Fruit fly (Drosophila melanogaster) whole organism: ENCODE measurements around the gene Rai1.

Experiments
- CG8478 ChIP-seq: fragments of >200 bp; optimal IDR thresholded peaks from 2 replicates; lab custom pipeline; 2018; ENCODE audit warnings: inconsistent platforms
- Dll ChIP-seq: fragments of >200 bp; optimal IDR thresholded peaks from 2 replicates; lab custom pipeline; 2017
- EcR ChIP-seq, 2 experiments: fragments of >200 bp; optimal IDR thresholded peaks; 2 replicates each; lab custom pipeline; 2017; ENCODE audit warnings: missing biosample characterization in 2 of 2, missing genetic modification characterization in 2 of 2, missing genetic modification reagents in 2 of 2
- pan ChIP-seq: fragments of >200 bp; optimal IDR thresholded peaks from 2 replicates; lab custom pipeline; 2017
- psq ChIP-seq: fragments of >200 bp; optimal IDR thresholded peaks from 2 replicates; lab custom pipeline; 2017
- usp ChIP-seq: fragments of >200 bp; optimal IDR thresholded peaks from 2 replicates; lab custom pipeline; 2017; ENCODE audit warnings: missing biosample characterization, missing genetic modification characterization, mixed read lengths

The Rai1 gene

DNA sequence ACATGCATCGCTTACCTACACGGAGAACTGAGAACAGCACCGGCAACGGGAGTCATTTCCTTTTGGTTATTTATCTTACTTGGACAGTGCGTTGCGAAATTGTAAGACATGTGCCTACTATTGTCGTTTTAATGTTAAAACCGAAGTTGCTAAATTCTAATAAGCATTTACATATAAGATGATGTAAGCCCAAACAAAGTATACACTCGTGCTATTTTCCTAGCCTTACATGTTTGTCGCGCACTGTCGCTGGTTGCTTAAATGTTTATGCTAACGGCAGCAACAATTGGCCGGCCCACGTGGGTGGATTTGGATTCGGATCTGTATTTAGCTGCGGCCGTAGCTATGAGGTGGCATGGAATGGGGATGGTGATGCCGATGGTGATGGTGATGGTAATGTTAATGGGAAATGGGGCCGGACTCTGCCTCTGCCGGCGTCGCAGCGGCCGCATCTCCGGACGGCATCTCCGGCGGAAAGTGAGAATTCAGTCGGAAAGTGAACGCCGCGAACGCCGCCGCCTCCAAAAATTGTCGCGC lies 8.1 kb upstream of the Rai1 start, which contains the start of gene CG4829:
CG4829 (plus strand) TSS at position 487 of the 537 bp plus-strand sequence.
- TF ChIP-seq EcR (GFP tag; optimal IDR thresholded peaks at IDR 0.05; lab: Kevin White, UChicago) (no peak), usp (GFP tag; lab: Kevin White, UChicago) (no peak), Dll (lab: Kevin White, UChicago) (no peak), CG8478 (lab: Kevin White, UChicago) (no peak), pan (lab: Kevin White, UChicago) (no peak)

DNA sequence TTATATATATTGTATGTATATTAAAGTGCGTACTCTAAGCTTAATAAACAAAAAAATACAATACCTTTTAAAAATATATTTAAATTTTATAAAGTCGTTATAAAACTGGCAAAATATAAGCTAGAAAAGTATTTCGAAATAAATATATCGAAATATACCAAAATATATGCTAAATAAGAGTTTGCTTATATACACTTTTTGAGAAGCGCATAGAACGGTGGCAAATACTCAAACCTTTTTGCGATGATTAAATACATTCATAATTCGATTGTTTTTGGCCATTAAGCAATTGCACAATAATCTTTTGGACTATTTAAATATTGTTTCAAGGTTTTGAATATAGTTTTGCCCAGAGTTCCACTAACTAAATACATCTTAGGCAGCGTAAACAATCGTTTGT lies 5.9 kb upstream of the Rai1 start:
- TF ChIP-seq usp (GFP tag; lab: Kevin White, UChicago) (no peak), EcR (GFP tag; optimal IDR thresholded peaks at IDR 0.05; lab: Kevin White, UChicago) (no peak), psq (lab: Kevin White, UChicago) (no peak), CG8478 (lab: Kevin White, UChicago) (no peak), Dll (lab: Kevin White, UChicago) (no peak), pan (lab: Kevin White, UChicago) (no peak)

- TF ChIP-seq psq (lab: Kevin White, UChicago), result no peak
- TF ChIP-seq usp (GFP tag; lab: Kevin White, UChicago), result no peak
- no peak for TF ChIP-seq Dll (lab: Kevin White, UChicago)
- no peak for TF ChIP-seq EcR (GFP tag; optimal IDR thresholded peaks at IDR 0.05; lab: Kevin White, UChicago)
- no peak for TF ChIP-seq CG8478 (lab: Kevin White, UChicago)
- no peak for TF ChIP-seq pan (lab: Kevin White, UChicago)
These were observed 5.5 kb upstream of the Rai1 start for dm6 chrX:16808654-16809053.

DNA sequence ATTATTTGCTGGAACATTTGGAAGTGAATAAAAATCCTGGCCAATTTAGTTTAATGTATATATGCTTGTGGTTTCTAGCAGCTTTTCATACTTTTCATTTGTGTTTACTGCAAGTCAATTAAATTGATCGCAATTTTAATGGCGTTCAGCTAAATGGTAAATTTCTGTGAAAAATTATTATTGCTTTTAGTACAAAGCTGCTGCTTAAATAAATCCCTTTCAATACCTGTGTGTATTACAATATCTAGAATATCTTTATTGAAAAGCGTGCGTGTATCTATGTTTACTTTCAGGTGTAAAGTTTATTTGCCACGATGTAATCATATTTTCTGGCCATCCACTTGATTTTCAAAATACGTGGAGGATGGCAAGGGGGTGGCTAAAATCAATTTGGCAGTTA lies 2.6 kb upstream of the Rai1 start, which contains the start of gene ppk28:
ppk28 (plus strand) TSS at position 301 of the 400 bp plus-strand sequence.
- TF ChIP-seq EcR (GFP tag; optimal IDR thresholded peaks at IDR 0.05; lab: Kevin White, UChicago) (no peak), psq (lab: Kevin White, UChicago) (no peak), pan (lab: Kevin White, UChicago) (no peak), CG8478 (lab: Kevin White, UChicago) (no peak), usp (GFP tag; lab: Kevin White, UChicago) (no peak), Dll (lab: Kevin White, UChicago) (no peak)

DNA sequence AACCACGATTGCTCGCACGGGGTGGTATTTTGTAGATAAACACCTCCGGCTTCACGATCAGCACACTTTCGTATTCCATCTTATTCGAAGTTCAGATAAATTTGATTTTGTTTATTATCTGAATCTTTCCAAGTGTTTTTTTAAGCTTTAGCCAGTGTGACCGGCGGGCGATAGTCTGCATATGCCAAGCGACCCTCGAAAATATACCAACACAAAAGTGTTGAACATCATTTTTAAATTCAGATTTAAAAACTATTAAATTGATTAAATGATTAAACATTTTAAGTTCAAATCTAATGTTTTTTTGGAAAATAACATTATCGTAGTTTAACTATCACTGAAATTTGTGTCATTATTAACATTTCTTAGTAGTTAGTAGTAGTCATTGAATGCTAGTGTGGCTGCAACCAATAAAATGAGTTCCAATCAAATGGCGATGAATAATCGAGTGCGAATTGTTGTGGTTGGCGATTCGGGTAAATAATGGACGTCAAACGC lies 2.6 kb downstream of the Rai1 start, which contains the start of the genes CG9132 and CG4789:
CG9132 (minus strand) TSS at position 181 of the 498 bp plus-strand sequence.
CG4789 (plus strand) TSS at position 401 of the 498 bp plus-strand sequence.
- TF ChIP-seq pan (lab: Kevin White, UChicago) (no peak), EcR (GFP tag; optimal IDR thresholded peaks at IDR 0.05; lab: Kevin White, UChicago) (no peak), usp (GFP tag; lab: Kevin White, UChicago) (no peak), psq (lab: Kevin White, UChicago) (no peak), CG8478 (lab: Kevin White, UChicago) (no peak), Dll (lab: Kevin White, UChicago) (no peak)

DNA sequence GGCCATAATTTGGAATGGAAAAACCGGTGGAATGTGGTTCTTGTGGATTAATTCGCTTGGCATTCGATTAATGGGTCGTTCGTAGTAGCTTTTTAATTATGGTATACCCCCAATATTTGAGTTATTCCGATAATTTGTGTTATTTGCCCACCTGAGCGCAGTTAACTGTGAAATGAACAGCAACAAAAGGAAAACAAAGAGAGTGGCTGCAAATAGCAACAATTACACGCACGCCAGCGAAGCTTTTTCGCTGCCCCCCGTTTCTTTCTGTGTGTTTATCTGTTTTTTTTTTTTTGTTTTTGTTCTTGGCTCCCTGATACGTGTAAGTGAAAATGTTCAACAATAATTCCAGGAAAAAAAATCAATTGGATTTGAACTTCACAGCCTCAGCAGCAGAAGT lies 3.2 kb downstream of the Rai1 start:
- no peak for TF ChIP-seq CG8478 (lab: Kevin White, UChicago)
- no peak for TF ChIP-seq Dll (lab: Kevin White, UChicago)
- TF ChIP-seq usp (GFP tag; lab: Kevin White, UChicago), result no peak
- TF ChIP-seq EcR (GFP tag; optimal IDR thresholded peaks at IDR 0.05; lab: Kevin White, UChicago), result no peak
- TF ChIP-seq pan (lab: Kevin White, UChicago), result no peak
- no peak for TF ChIP-seq psq (lab: Kevin White, UChicago)

DNA sequence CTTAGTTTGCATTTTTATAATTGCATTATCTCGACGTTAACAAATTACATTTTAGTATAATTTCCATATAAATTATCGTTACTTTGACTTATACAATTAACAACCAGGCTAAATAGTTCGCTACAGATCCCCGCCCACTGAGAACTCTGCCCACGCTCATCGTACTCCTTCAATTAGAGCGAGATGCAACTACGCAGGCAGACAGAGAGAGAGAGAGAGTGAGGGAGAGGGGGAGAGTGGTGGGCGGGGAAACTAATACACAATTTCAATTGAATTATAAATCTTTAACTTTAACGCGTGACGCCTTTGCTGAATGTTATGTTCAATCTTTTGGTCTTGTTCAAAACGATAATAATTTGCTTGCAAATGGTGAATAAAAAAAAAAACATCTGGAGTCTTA lies 5.0 kb downstream of the Rai1 start:
- no peak for TF ChIP-seq Dll (lab: Kevin White, UChicago)
- no peak for TF ChIP-seq psq (lab: Kevin White, UChicago)

DNA sequence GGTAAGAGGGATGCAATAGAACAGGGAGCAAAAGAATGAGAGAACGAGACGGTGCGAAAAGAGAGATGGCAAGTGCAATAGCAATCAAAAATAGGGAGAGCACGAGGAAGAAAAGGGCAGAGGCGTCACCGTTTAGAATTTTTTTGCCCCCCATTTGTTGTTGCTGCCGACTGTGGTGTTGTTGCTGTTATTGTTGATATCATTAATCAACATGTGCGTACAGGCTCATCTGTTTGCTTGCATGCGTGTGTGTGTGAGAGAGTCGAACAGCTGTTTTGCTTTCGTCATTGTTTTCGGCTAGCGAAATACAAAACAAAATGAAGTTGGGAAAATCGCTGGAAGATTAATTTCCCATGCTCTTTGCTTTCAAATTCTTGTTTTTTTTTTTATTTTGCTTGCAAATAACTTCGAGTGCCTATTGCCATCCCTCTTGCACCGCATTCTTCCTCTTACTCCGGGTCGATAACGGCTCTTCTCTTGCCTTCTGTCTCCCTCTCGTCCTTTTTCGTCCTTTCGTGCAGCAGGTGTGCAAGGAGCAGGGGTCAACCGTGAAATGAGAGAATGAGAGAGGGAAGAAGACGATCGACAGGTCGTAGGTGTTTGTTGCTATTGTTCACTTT lies 9.9 kb downstream of the Rai1 start:
- TF ChIP-seq usp (GFP tag; lab: Kevin White, UChicago) (no peak), psq (lab: Kevin White, UChicago) (no peak), pan (lab: Kevin White, UChicago) (no peak), Dll (lab: Kevin White, UChicago) (no peak), CG8478 (lab: Kevin White, UChicago) (no peak), EcR (GFP tag; optimal IDR thresholded peaks at IDR 0.05; lab: Kevin White, UChicago) (no peak)

- TF ChIP-seq Dll (lab: Kevin White, UChicago) (no peak), usp (GFP tag; lab: Kevin White, UChicago) (no peak), CG8478 (lab: Kevin White, UChicago) (no peak), EcR (GFP tag; optimal IDR thresholded peaks at IDR 0.05; lab: Kevin White, UChicago) (no peak), psq (lab: Kevin White, UChicago) (no peak), pan (lab: Kevin White, UChicago) (no peak)
These were observed 11.0 kb downstream of the Rai1 start, which contains the start of gene CG4768 for dm6 chrX:16791920-16792829. TSS of gene CG4768 (plus strand) at chrX:16792119.

- TF ChIP-seq usp (GFP tag; lab: Kevin White, UChicago), result no peak
- TF ChIP-seq Dll (lab: Kevin White, UChicago), result no peak
- no peak for TF ChIP-seq CG8478 (lab: Kevin White, UChicago)
- TF ChIP-seq psq (lab: Kevin White, UChicago), result no peak
- no peak for TF ChIP-seq pan (lab: Kevin White, UChicago)
- no peak for TF ChIP-seq EcR (GFP tag; optimal IDR thresholded peaks at IDR 0.05; lab: Kevin White, UChicago)
These were observed 12.1 kb downstream of the Rai1 start, which contains the start of gene Rrp45 for dm6 chrX:16791058-16791457. TSS of gene Rrp45 (minus strand) at chrX:16791266.
